Worm (Caenorhabditis elegans) whole organism, late embryonic: ENCODE measurements around the gene grl-30.
"Not testable (repeated sequence)": the region's sequence is repeated elsewhere in the genome, so short reads cannot be mapped to it uniquely, and the experiment has no call there.

Experiments used
- F13H6.1 ChIP-seq: sonication (generic microtip); optimal IDR thresholded peaks from 2 replicates; lab custom pipeline; 2016; ENCODE audit warnings: missing genetic modification characterization, missing compliant biosample characterization
- ama-1 ChIP-seq: fragments of 150-350 bp; optimal IDR thresholded peaks from 2 replicates; lab custom pipeline; 2014
- ceh-24 ChIP-seq: sonication (generic microtip); optimal IDR thresholded peaks from 2 replicates; lab custom pipeline; 2016; ENCODE audit warnings: mild to moderate bottlenecking, missing genetic modification characterization, missing compliant biosample characterization
- ceh-30 ChIP-seq: fragments of 150-350 bp; optimal IDR thresholded peaks from 2 replicates; lab custom pipeline; 2014; ENCODE audit warnings: missing biosample characterization, missing genetic modification characterization
- elt-2 ChIP-seq: sonication (generic microtip); optimal IDR thresholded peaks from 2 replicates; lab custom pipeline; 2016; ENCODE audit warnings: missing genetic modification reagents, missing genetic modification characterization, missing compliant biosample characterization
- fkh-10 ChIP-seq: fragments of 150-350 bp; optimal IDR thresholded peaks from 2 replicates; lab custom pipeline; 2014; ENCODE audit warnings: missing biosample characterization, missing genetic modification reagents, missing genetic modification characterization
- lin-11 ChIP-seq: fragments of 200-800 bp; sonication (Bioruptor generic); optimal IDR thresholded peaks from 2 replicates; lab custom pipeline; 2018; ENCODE audit warnings: mild to moderate bottlenecking, missing genetic modification characterization, missing compliant biosample characterization
- pha-4 ChIP-seq: fragments of 150-350 bp; optimal IDR thresholded peaks from 2 replicates; lab custom pipeline; 2018; ENCODE audit warnings: missing biosample characterization, missing genetic modification reagents, missing genetic modification characterization
- sox-4 ChIP-seq: sonication (generic microtip); optimal IDR thresholded peaks from 2 replicates; lab custom pipeline; 2017; ENCODE audit warnings: mild to moderate bottlenecking, missing genetic modification characterization, inconsistent platforms, missing compliant biosample characterization

ce11 chrV:3572408-3572807 is 16.3 kb downstream of the grl-30 start, which contains the start of gene F40C5.1:
- TF ChIP-seq elt-2 (tag; lab: Kevin White, UChicago); pha-4 (tag; lab: Kevin White, UChicago); fkh-10; ama-1 (lab: Kevin White, UChicago); sox-4 (tag; lab: Kevin White, UChicago); ceh-30; ceh-24; lin-11; F13H6.1 (tag; lab: Kevin White, UChicago): not testable (repeated sequence)
